Worm (Caenorhabditis elegans) whole organism, young adult: Measurements from ENCODE around the gene vps-33.1.

ENCODE experiments used
- B0035.1 ChIP-seq: sonication (generic microtip); optimal IDR thresholded peaks from 2 replicates; lab custom pipeline; 2016; ENCODE audit warnings: missing genetic modification characterization, mild to moderate bottlenecking, missing compliant biosample characterization, missing genotype, missing genetic modification reagents
- C06A6.2 ChIP-seq: fragments of 200-800 bp; sonication (Bioruptor generic); conservative IDR thresholded peaks from 2 replicates; pipeline ENCODE4 v1.3.6; 2022; ENCODE audit warnings: missing genetic modification characterization, missing compliant biosample characterization
- F37B4.10 ChIP-seq: fragments of 200-800 bp; sonication (Bioruptor generic); IDR thresholded peaks from 2 replicates; pipeline ENCODE4 v1.3.6; 2022; ENCODE audit warnings: missing genetic modification characterization, missing compliant biosample characterization
- F39B2.1 ChIP-seq: fragments of 200-800 bp; sonication (Bioruptor generic); IDR thresholded peaks from 2 replicates; pipeline ENCODE4 v1.3.6; 2022; ENCODE audit warnings: missing genetic modification reagents, missing genetic modification characterization, missing compliant biosample characterization
- F52B5.7 ChIP-seq: sonication (generic microtip); optimal IDR thresholded peaks from 2 replicates; lab custom pipeline; 2016; ENCODE audit warnings: mild to moderate bottlenecking, missing genetic modification characterization, missing compliant biosample characterization
- T26A5.8 ChIP-seq: sonication (generic microtip); optimal IDR thresholded peaks from 2 replicates; lab custom pipeline; 2016; ENCODE audit warnings: missing genetic modification characterization, missing compliant biosample characterization
- Y67H2A.10 ChIP-seq: fragments of 200-800 bp; sonication (Bioruptor generic); conservative IDR thresholded peaks from 2 replicates; pipeline ENCODE4 v1.3.6; 2022; ENCODE audit warnings: missing genetic modification reagents, missing genetic modification characterization, missing compliant biosample characterization
- Y79H2A.3 ChIP-seq: fragments of 200-800 bp; sonication (Bioruptor generic); conservative IDR thresholded peaks from 2 replicates; pipeline ENCODE4 v1.3.6; 2022; ENCODE audit warnings: missing genetic modification reagents, missing genetic modification characterization, missing compliant biosample characterization
- akir-1 ChIP-seq: fragments of 200-800 bp; sonication (Bioruptor generic); optimal IDR thresholded peaks from 2 replicates; lab custom pipeline; 2018; ENCODE audit warnings: mild to moderate bottlenecking, missing genetic modification characterization, moderate library complexity, missing compliant biosample characterization
- aptf-2 ChIP-seq: fragments of 200-800 bp; sonication (Bioruptor generic); conservative IDR thresholded peaks from 2 replicates; pipeline ENCODE4 v1.3.6; 2022; ENCODE audit warnings: missing genetic modification reagents, missing genetic modification characterization, missing compliant biosample characterization
- aptf-3 ChIP-seq: fragments of 200-800 bp; sonication (Bioruptor generic); IDR thresholded peaks from 2 replicates; pipeline ENCODE4 v1.3.6; 2022; ENCODE audit warnings: missing genetic modification characterization, missing compliant biosample characterization
- atf-7 ChIP-seq: sonication (generic microtip); optimal IDR thresholded peaks from 2 replicates; lab custom pipeline; 2017; ENCODE audit warnings: mild to moderate bottlenecking, missing genetic modification characterization, missing compliant biosample characterization
- athp-1 ChIP-seq: sonication (generic microtip); optimal IDR thresholded peaks from 2 replicates; lab custom pipeline; 2017; ENCODE audit warnings: mild to moderate bottlenecking, missing genetic modification characterization, missing compliant biosample characterization
- bed-1 ChIP-seq: fragments of 200-800 bp; sonication (Bioruptor generic); IDR thresholded peaks from 2 replicates; pipeline ENCODE4 v1.3.6; 2022; ENCODE audit warnings: missing genetic modification reagents, missing genetic modification characterization, missing compliant biosample characterization
- ceh-27 ChIP-seq: fragments of 200-800 bp; sonication (Bioruptor generic); optimal IDR thresholded peaks from 2 replicates; lab custom pipeline; 2018; ENCODE audit warnings: mild to moderate bottlenecking, missing genetic modification characterization, moderate library complexity, missing compliant biosample characterization
- ceh-91 ChIP-seq: fragments of 200-800 bp; sonication (Bioruptor generic); IDR thresholded peaks from 2 replicates; pipeline ENCODE4 v1.3.6; 2022; ENCODE audit warnings: missing genetic modification reagents, missing genetic modification characterization, missing compliant biosample characterization
- efl-1 ChIP-seq: fragments of 150-350 bp; optimal IDR thresholded peaks from 2 replicates; lab custom pipeline; 2014; ENCODE audit warnings: missing biosample characterization, missing genetic modification reagents, missing genetic modification characterization
- egl-44 ChIP-seq: fragments of 200-800 bp; sonication (Bioruptor generic); IDR thresholded peaks from 2 replicates; pipeline ENCODE4 v1.3.6; 2022; ENCODE audit warnings: missing genetic modification reagents, missing genetic modification characterization, missing compliant biosample characterization
- gei-17 ChIP-seq: fragments of 200-800 bp; sonication (Bioruptor generic); optimal IDR thresholded peaks from 2 replicates; lab custom pipeline; 2018; ENCODE audit warnings: mild to moderate bottlenecking, missing genetic modification characterization, missing compliant biosample characterization
- hlh-26 ChIP-seq: fragments of 200-800 bp; sonication (Bioruptor generic); conservative IDR thresholded peaks from 2 replicates; pipeline ENCODE4 v1.3.6; 2022; ENCODE audit warnings: missing genetic modification reagents, missing genetic modification characterization, missing compliant biosample characterization
- hmg-20 ChIP-seq: fragments of 200-800 bp; sonication (Bioruptor generic); IDR thresholded peaks from 2 replicates; pipeline ENCODE4 v1.3.6; 2022; ENCODE audit warnings: missing genetic modification reagents, missing genetic modification characterization, missing compliant biosample characterization
- hrde-1 ChIP-seq: sonication (generic microtip); optimal IDR thresholded peaks from 2 replicates; lab custom pipeline; 2016; ENCODE audit warnings: missing genetic modification characterization, mild to moderate bottlenecking, missing compliant biosample characterization, moderate library complexity, missing genotype, missing genetic modification reagents, borderline replicate concordance
- hsf-1 ChIP-seq: fragments of 200-800 bp; sonication (Bioruptor generic); IDR thresholded peaks from 2 replicates; pipeline ENCODE4 v1.3.6; 2022; ENCODE audit warnings: missing genetic modification reagents, missing genetic modification characterization, missing compliant biosample characterization
- lag-1 ChIP-seq: fragments of 200-800 bp; sonication (Bioruptor generic); IDR thresholded peaks from 2 replicates; pipeline ENCODE4 v1.3.6; 2022; ENCODE audit warnings: missing genetic modification reagents, missing genetic modification characterization, missing compliant biosample characterization
- let-526 ChIP-seq: fragments of 200-800 bp; sonication (Bioruptor generic); IDR thresholded peaks from 2 replicates; pipeline ENCODE4 v1.3.6; 2022; ENCODE audit warnings: missing genetic modification reagents, missing genetic modification characterization, missing compliant biosample characterization
- lin-40 ChIP-seq: sonication (generic microtip); optimal IDR thresholded peaks from 2 replicates; lab custom pipeline; 2016; ENCODE audit warnings: missing genetic modification characterization, mild to moderate bottlenecking, missing compliant biosample characterization, missing genotype, missing genetic modification reagents
- lir-1 ChIP-seq: fragments of 200-800 bp; sonication (Bioruptor generic); conservative IDR thresholded peaks from 2 replicates; pipeline ENCODE4 v1.3.6; 2022; ENCODE audit warnings: missing genetic modification reagents, missing genetic modification characterization, missing compliant biosample characterization
- lsl-1 ChIP-seq: fragments of 200-800 bp; sonication (Bioruptor generic); optimal IDR thresholded peaks from 2 replicates; lab custom pipeline; 2018; ENCODE audit warnings: mild to moderate bottlenecking, missing genetic modification characterization, moderate library complexity, missing compliant biosample characterization
- madf-10 ChIP-seq: sonication (generic microtip); optimal IDR thresholded peaks from 2 replicates; lab custom pipeline; 2016; ENCODE audit warnings: mild to moderate bottlenecking, missing genetic modification characterization, missing compliant biosample characterization
- mes-4 ChIP-seq: sonication (generic microtip); optimal IDR thresholded peaks from 2 replicates; lab custom pipeline; 2016; ENCODE audit warnings: missing genotype, missing genetic modification characterization, missing compliant biosample characterization
- mxl-1 ChIP-seq: sonication (generic microtip); optimal IDR thresholded peaks from 2 replicates; lab custom pipeline; 2016; ENCODE audit warnings: missing genetic modification characterization, missing compliant biosample characterization
- nfya-1 ChIP-seq: sonication (generic microtip); optimal IDR thresholded peaks from 2 replicates; lab custom pipeline; 2017; ENCODE audit warnings: antibody characterized with exemption, missing compliant biosample characterization, missing genetic modification characterization, borderline replicate concordance; ENCODE audit not compliant: insufficient read depth
- nfya-2 ChIP-seq: fragments of 200-800 bp; sonication (Bioruptor generic); IDR thresholded peaks from 2 replicates; pipeline ENCODE4 v1.3.6; 2022; ENCODE audit warnings: missing genetic modification reagents, missing genetic modification characterization, missing compliant biosample characterization
- nhr-27 ChIP-seq: fragments of 200-800 bp; sonication (Bioruptor generic); optimal IDR thresholded peaks from 2 replicates; lab custom pipeline; 2018; ENCODE audit warnings: mild to moderate bottlenecking, missing genetic modification characterization, moderate library complexity, missing compliant biosample characterization
- pha-4 ChIP-seq: fragments of 150-350 bp; sonication (generic microtip); optimal IDR thresholded peaks from 2 replicates; lab custom pipeline; 2014; ENCODE audit warnings: missing biosample characterization, missing genetic modification reagents, missing genetic modification characterization
- snpc-1.3 ChIP-seq: sonication (generic microtip); optimal IDR thresholded peaks from 2 replicates; lab custom pipeline; 2017; ENCODE audit warnings: missing genetic modification characterization, mild to moderate bottlenecking, missing compliant biosample characterization, antibody characterized with exemption, moderate library complexity, missing genotype, missing genetic modification reagents; ENCODE audit not compliant: insufficient read depth
- sptf-2 ChIP-seq: fragments of 200-800 bp; sonication (Bioruptor generic); optimal IDR thresholded peaks from 2 replicates; lab custom pipeline; 2018; ENCODE audit warnings: mild to moderate bottlenecking, missing genetic modification characterization, missing compliant biosample characterization
- tbp1 ChIP-seq: fragments of 200-800 bp; sonication (Bioruptor generic); optimal IDR thresholded peaks from 2 replicates; lab custom pipeline; 2018; ENCODE audit warnings: mild to moderate bottlenecking, missing genetic modification characterization, missing compliant biosample characterization
- unc-62 ChIP-seq: fragments of 150-350 bp; optimal IDR thresholded peaks from 2 replicates; lab custom pipeline; 2014; ENCODE audit warnings: missing biosample characterization, missing genetic modification reagents, missing genetic modification characterization
- zfh-2 ChIP-seq: fragments of 200-800 bp; sonication (Bioruptor generic); conservative IDR thresholded peaks from 2 replicates; pipeline ENCODE4 v1.3.6; 2022; ENCODE audit warnings: missing genetic modification reagents, missing genetic modification characterization, missing compliant biosample characterization
- ztf-22 ChIP-seq: fragments of 200-800 bp; sonication (Bioruptor generic); optimal IDR thresholded peaks from 2 replicates; lab custom pipeline; 2018; ENCODE audit warnings: mild to moderate bottlenecking, missing genetic modification characterization, moderate library complexity, missing compliant biosample characterization
- ztf-26 ChIP-seq: sonication (generic microtip); optimal IDR thresholded peaks from 2 replicates; lab custom pipeline; 2017; ENCODE audit warnings: missing genetic modification characterization, missing compliant biosample characterization

The vps-33.1 gene

ce11 chrIII:8663143-8663542, 37.6 kb upstream of the vps-33.1 start:
- TF ChIP-seq nfya-1 (tag; lab: Kevin White, UChicago) = no peak
- TF ChIP-seq B0035.1 (tag; lab: Kevin White, UChicago) = no peak
- no peak for TF ChIP-seq tbp1 (GFP tag; lab: Kevin White, UChicago)
- no peak for TF ChIP-seq ceh-91
- no peak for TF ChIP-seq Y67H2A.10
- TF ChIP-seq ztf-22 (GFP tag; lab: Kevin White, UChicago) = no peak
- TF ChIP-seq egl-44 (GFP tag; lab: Robert Waterston, UW) = no peak
- TF ChIP-seq nfya-2 = no peak
- no peak for TF ChIP-seq F52B5.7 (tag; lab: Kevin White, UChicago)
- no peak for TF ChIP-seq madf-10
- TF ChIP-seq snpc-1.3 = no peak
- no peak for TF ChIP-seq hlh-26 (GFP tag; lab: Robert Waterston, UW)
- TF ChIP-seq F37B4.10 = no peak
- no peak for TF ChIP-seq bed-1 (GFP tag; lab: Robert Waterston, UW)
- no peak for TF ChIP-seq pha-4 (tag; lab: Kevin White, UChicago)
- no peak for TF ChIP-seq hsf-1 (GFP tag; lab: Robert Waterston, UW)
- TF ChIP-seq ztf-26 = no peak
- no peak for TF ChIP-seq mes-4 (tag; lab: Kevin White, UChicago)
- no peak for TF ChIP-seq aptf-2
- no peak for TF ChIP-seq nhr-27

ce11 chrIII:8664897-8665388, 35.8 kb upstream of the vps-33.1 start, which contains the start of gene F22B7.1:
Gene F22B7.1 (plus strand): TSS chrIII:8665338.
- TF ChIP-seq athp-1 (tag; lab: Kevin White, UChicago) (no peak), C06A6.2 (no peak), gei-17 (GFP tag; lab: Kevin White, UChicago) (no peak), aptf-3 (no peak), let-526 (GFP tag; lab: Robert Waterston, UW) (no peak), zfh-2 (no peak), Y79H2A.3 (GFP tag; lab: Robert Waterston, UW) (no peak), lin-40 (no peak), akir-1 (no peak), hsf-1 (GFP tag; lab: Robert Waterston, UW) (no peak), lsl-1 (GFP tag; lab: Kevin White, UChicago) (no peak), T26A5.8 (tag; lab: Kevin White, UChicago) (no peak), madf-10 (no peak), ceh-27 (GFP tag; lab: Kevin White, UChicago) (no peak), F39B2.1 (no peak)

DNA sequence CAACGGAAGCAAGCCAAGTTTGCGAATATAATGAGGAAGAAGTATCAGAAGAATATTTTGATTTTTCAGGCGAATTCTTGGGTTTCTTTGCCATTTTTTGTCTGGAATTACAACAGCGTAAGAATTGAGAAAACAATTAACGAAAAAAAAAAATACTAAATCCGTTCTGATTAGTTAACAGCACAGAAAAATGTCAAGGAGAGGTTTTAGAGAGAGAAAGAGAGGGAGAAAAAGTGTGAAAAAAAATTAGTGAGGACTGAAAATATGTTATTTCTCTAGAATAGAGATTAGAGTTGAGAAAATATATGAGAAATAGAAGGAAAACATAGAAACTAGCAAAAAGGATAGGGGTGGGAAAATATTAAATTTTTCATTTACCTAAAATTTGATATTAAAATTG, 33.3 kb upstream of the vps-33.1 start, which contains the start of gene dpy-19:
Gene dpy-19 (minus strand): TSS at position 101 of the 400 bp plus-strand sequence.
- TF ChIP-seq unc-62 (GFP tag; lab: Kevin White, UChicago) (no peak), aptf-2 (no peak), aptf-3 (no peak), lir-1 (GFP tag; lab: Robert Waterston, UW) (no peak), atf-7 (no peak), hrde-1 (tag; lab: Kevin White, UChicago) (no peak), mxl-1 (no peak), let-526 (GFP tag; lab: Robert Waterston, UW) (no peak), sptf-2 (GFP tag; lab: Kevin White, UChicago) (no peak), hmg-20 (GFP tag; lab: Robert Waterston, UW) (no peak), bed-1 (GFP tag; lab: Robert Waterston, UW) (no peak), ceh-91 (no peak), efl-1 (GFP tag; lab: Kevin White, UChicago) (no peak), lag-1 (GFP tag; lab: Robert Waterston, UW) (no peak)
